Worm (Caenorhabditis elegans) whole organism, L4 larva: ENCODE measurements around the gene srxa-11.

Experiments used
- ama-1 ChIP-seq: fragments of 150-350 bp; optimal IDR thresholded peaks from 2 replicates; lab custom pipeline; 2014; ENCODE audit warnings: inconsistent platforms, mixed read lengths
- ceh-28 ChIP-seq: fragments of 150-350 bp; optimal IDR thresholded peaks from 2 replicates; lab custom pipeline; 2014; ENCODE audit warnings: missing biosample characterization, missing genetic modification reagents, missing genetic modification characterization
- nhr-77 ChIP-seq: fragments of 150-350 bp; optimal IDR thresholded peaks from 2 replicates; lab custom pipeline; 2014; ENCODE audit warnings: missing biosample characterization, missing genetic modification characterization
- pqm-1 ChIP-seq: sonication (generic microtip); optimal IDR thresholded peaks from 2 replicates; lab custom pipeline; 2017; ENCODE audit warnings: missing biosample characterization, missing genetic modification characterization
- tag-97 ChIP-seq: fragments of 200-800 bp; sonication (Bioruptor generic); IDR thresholded peaks from 2 replicates; pipeline ENCODE4 v1.3.6; 2022; ENCODE audit warnings: missing genetic modification characterization, missing compliant biosample characterization
- unc-39 ChIP-seq: sonication (generic microtip); optimal IDR thresholded peaks from 2 replicates; lab custom pipeline; 2017; ENCODE audit warnings: missing biosample characterization, missing genetic modification characterization
- zip-2 ChIP-seq: fragments of 150-350 bp; optimal IDR thresholded peaks from 2 replicates; lab custom pipeline; 2014; ENCODE audit warnings: missing biosample characterization, missing genetic modification characterization

DNA sequence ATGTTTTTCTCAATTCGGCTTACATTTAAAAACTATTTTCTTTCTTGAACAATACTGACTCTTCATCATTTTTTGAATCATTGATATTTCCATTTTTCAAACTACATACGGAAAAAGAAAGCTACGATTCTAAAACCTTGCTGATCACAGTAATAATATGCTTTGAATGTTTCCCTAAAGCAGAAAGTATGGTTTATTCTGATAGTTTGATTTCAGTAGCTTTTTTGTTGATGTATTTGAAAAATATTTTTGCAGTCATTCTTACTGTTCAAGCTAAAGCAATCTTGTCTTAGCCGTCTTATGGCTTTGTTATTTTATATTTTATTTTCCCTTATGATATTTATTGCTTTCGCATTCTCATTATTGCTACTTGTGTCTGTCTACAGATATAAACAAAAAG lies 5.6 kb downstream of the srxa-11 start, which contains the start of gene srxa-13:
- TF ChIP-seq ama-1 (lab: Kevin White, UChicago) (no peak), zip-2 (tag; lab: Kevin White, UChicago) (no peak), pqm-1 (tag; lab: Kevin White, UChicago) (no peak), nhr-77 (tag; lab: Kevin White, UChicago) (no peak), unc-39 (tag; lab: Kevin White, UChicago) (no peak), ceh-28 (tag; lab: Kevin White, UChicago) (no peak), tag-97 (GFP tag; lab: Robert Waterston, UW) (no peak)
